Worm (Caenorhabditis elegans) whole organism, dauer: ENCODE results near the gene W08F4.7.
"Not testable (repeated sequence)": the region's sequence is repeated elsewhere in the genome, so short reads cannot be mapped to it uniquely, and the experiment has no call there.

ENCODE experiments used
- unc-62 ChIP-seq: sonication (generic microtip); optimal IDR thresholded peaks from 2 replicates; lab custom pipeline; 2017; ENCODE audit warnings: missing biosample characterization, missing genetic modification reagents, missing genetic modification characterization

W08F4.7 gene

DNA sequence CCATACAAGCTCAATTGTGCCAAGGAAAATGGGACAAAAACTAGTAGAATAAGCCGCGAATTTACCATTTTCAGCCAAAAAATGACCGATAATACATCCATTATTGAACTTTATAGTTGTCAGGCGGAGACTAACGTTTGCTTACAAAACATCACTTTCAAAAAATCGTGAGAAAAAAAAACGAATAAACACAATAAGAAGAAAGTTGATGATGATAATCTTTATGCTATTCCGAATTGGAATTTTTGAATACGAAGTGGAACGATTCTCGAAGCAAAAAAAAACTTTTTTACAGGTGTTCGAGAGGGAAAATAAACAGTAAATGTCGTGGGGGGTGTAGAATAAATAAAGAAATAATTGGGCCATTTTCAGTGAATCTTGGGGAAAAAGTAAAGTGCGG is at the start of gene W08F4.7:
TSS of gene W08F4.7 (minus strand) at position 101 of the 400 bp plus-strand sequence.
- TF ChIP-seq unc-62 (GFP tag; lab: Kevin White, UChicago) = no peak

DNA sequence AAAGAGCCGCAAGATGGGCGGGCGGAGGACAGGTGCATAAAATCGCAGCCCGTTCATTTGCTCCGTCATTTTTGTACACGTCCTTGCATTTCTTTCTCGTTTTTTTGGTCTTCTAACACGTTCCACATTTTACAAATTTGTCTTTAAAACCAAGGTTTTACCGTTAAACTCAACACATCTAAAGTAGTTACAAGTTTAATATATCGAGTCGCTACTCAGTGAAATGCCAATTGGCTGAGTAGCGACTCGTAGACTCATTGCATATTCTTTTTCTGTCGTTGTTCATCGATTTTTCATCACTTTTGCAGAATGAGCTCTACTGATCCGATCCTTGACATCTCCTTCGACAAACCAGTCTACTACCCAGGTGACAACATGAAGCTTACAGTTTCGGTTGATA is 49.7 kb upstream of the W08F4.7 start, which contains the start of gene arrd-1:
TSS of gene arrd-1 (plus strand) at position 301 of the 400 bp plus-strand sequence.
- TF ChIP-seq unc-62 (GFP tag; lab: Kevin White, UChicago) = no peak

DNA sequence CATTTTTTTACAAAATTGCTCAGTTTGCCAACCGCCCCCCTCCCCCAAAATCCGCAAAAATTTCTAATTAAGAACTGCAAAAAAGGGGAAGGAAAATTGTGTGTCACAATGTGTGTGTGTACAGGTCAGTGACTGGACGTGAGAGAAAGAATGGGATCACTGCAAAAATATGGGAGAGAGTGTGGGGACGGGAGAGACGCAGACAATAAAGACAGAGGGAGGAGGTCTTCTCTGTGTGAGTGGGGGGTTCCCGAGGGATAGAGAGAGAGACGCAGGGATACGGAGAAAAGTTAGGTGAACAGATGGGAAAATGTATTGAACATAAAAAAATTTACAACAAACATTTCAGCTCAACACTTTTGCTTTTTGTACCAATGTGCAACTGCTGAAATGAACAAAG is 48.4 kb upstream of the W08F4.7 start:
- TF ChIP-seq unc-62 (GFP tag; lab: Kevin White, UChicago) = no peak

DNA sequence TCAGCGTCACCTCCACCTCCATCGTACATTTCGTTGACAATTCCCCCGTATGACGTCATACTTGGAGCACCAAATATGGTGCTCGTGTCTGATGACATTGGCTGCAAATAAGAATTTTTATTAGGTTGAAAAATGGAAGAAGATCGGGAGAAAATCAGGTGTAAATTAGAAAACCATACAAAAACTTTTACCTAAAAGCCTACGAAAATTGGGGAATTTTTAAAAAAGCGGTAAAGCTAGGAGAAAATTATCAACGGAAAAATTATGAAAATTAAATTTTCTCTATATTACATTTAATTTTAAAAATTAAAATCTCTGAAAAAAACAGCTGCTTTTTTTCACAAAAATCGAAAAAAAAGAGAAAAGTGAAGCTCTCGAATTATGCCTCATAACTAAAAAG is 46.9 kb upstream of the W08F4.7 start, which contains the start of gene T04B8.5:
TSS of gene T04B8.5 (minus strand) at position 101 of the 400 bp plus-strand sequence.
- no peak for TF ChIP-seq unc-62 (GFP tag; lab: Kevin White, UChicago)

DNA sequence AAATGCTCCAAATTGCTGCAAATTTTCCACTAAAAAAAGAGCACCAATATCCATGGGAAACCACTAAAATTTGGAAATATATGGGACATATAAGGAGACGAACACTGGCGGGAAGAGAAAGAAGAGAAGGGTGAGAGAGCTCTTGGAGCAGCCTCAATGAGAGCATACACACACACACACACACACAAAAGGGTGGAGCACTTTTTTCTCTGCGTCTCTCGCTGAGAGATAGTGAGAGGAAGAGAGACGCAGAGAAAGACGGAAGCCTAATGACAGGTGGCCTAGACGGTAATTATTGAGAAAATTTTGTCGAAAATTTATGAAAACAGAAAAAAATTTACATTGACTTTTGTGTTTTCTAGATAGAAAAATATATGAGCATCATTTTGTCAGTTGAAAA is 44.9 kb upstream of the W08F4.7 start:
- TF ChIP-seq unc-62 (GFP tag; lab: Kevin White, UChicago) = no peak

DNA sequence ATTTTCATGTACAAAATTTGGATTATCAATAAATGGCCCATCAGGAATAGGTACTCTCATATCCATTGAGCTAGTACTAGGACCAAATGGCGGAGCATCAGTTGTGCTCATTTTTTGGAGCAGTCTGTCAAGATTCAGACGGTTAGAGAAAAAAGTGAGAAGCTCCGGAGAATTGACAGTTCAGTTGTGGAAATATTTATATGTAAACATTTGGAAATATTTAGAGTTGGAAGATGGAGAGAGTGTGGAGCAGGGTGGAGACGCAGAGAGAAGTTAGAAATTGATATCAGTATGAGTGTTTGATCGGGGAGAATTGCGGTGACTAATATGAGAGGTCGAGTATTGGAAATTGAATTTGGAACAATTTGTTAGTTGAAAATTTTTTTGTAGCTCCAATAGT is 43.6 kb upstream of the W08F4.7 start:
- no peak for TF ChIP-seq unc-62 (GFP tag; lab: Kevin White, UChicago)

DNA sequence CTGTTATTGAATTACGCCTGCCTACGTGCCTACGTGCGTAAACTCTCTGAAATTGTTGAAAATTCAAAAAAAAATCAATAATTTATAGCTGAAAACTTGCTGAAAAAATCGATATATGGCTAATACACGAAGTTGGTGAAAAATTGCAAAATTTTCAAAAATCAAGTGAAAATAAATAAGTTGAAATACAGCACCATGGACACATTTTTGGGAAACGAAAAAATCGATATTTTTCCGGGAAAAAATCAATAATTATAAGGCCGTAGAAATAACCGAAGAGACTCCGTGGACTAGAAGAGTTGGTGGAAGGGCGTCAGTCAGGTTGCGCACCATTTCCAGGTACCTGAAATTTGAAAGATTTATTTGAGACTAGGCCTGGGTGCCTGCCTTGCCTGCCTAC is 37.2 kb upstream of the W08F4.7 start:
- TF ChIP-seq unc-62 (GFP tag; lab: Kevin White, UChicago) = no peak

DNA sequence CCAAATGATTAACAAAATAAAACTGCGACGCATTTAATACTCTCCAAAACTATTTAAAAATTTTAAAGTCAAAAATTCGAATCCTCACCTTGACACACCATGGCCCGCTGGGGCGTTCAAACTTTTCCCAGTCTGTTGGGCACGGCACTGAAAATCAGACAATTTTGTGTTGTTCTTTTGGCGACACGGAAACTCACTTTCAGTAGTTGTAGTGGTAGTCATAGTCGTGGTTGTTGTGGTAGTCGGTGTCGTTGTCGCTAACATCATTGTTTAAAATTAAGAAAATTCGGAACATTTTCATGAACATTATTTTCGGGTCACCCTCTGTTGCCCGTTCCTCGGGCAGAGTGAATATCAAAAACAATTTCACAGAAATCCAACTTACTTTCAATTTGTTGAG is 34.8 kb upstream of the W08F4.7 start, which contains the start of gene clec-118:
TSS of gene clec-118 (minus strand) at position 101 of the 400 bp plus-strand sequence.
- not testable (repeated sequence) for TF ChIP-seq unc-62 (GFP tag; lab: Kevin White, UChicago)

DNA sequence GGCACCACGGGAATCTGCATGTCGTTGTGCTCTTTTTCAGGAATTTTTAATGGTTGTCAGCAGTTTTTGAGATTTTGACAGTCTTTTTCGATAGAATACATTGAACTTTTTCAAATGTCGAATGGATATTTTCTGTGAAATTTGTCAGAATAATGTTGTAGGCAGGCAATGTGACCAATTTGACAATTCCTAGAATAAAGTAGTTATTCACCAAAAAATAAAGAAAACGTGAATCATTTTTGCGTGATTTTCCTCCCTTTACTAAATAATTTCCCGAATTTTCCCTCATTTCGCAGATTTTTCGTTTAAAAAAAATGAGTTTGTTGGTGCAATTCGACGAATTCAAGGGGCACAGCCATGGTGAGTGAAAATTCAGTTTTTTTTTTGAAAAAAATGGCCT is 31.2 kb upstream of the W08F4.7 start, which contains the start of gene W04H10.1:
TSS of gene W04H10.1 (plus strand) at position 301 of the 400 bp plus-strand sequence.
- no peak for TF ChIP-seq unc-62 (GFP tag; lab: Kevin White, UChicago)

DNA sequence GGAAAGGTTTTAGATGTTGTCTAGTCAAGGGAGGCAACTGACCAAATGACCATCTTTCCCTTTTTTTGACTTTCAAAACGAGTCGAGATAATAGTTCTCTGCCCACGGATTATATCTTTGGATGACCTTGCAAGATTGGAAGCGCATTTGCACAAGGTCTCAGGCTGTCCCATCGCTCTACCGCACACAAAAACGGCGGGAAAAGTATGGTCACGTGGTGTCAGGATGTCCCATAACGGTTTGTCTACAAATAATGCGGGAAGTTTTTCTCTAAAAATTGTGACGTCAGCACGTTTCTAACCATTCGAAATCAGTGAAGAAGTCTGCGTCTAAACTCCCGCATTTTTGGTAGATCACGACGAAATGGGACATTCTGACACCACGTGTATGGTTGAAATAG is 30.8 kb upstream of the W08F4.7 start, which contains the start of gene W04H10.6:
TSS of gene W04H10.6 (minus strand) at position 101 of the 400 bp plus-strand sequence.
- TF ChIP-seq unc-62 (GFP tag; lab: Kevin White, UChicago) = no peak

DNA sequence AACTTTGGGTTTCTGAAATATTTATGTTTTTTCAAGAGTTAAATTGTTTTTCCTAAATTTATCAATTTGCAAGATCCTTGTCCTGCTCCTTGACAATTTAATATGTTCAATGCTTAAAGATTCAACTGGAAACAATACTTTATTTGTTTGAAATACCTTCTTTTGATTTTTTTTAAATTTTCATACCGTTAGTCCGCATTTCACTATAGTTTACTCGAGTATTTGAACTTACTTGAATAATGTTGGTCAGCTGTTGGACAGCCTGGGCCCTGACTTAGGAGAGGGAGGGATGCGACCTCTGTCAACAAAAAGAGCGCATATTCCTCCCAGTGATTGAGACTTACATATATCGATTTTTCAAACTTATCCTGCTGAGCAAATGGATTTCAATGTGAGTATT is 28.5 kb upstream of the W08F4.7 start, which contains the start of gene W04H10.5:
TSS of gene W04H10.5 (plus strand) at position 301 of the 400 bp plus-strand sequence.
- TF ChIP-seq unc-62 (GFP tag; lab: Kevin White, UChicago) = no peak

DNA sequence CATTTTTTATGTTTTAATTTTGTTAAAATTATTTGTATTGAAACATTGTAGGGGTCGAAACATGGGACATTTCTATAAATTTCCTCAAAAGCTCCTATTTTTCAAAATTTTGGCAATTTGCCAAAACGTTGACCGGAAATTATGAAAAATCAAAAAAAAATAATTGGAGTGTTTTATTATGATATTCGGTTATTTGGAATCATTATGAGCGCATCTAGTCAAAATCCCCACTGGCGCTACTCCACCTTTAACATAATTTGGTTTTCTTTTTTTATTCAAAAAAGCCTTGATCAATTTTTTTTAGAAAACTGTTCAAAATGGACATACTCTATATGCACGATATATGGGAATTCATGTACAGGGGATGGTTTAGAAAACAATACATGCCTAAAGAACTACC is 27.7 kb upstream of the W08F4.7 start, which contains the start of gene W04H10.2:
TSS of gene W04H10.2 (plus strand) at position 301 of the 400 bp plus-strand sequence.
- no peak for TF ChIP-seq unc-62 (GFP tag; lab: Kevin White, UChicago)

DNA sequence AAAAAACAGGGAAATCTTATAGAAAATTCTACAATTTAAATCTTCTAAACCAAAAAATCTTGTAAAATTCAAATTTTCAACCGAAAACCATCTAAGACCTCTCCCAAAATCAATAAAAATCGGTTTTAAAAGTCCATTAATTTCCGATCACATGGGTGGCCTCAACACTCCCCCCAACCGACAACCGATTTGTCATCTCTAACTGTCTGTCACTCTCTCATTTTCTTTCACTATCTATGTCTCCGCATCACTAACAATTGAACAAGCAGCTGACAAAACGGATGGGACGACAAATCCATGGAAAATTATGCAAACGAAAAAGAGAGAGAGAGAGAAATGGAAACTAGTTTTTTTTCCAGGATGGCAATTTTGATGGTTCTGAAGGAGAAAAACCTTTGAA is 25.4 kb upstream of the W08F4.7 start:
- no peak for TF ChIP-seq unc-62 (GFP tag; lab: Kevin White, UChicago)

DNA sequence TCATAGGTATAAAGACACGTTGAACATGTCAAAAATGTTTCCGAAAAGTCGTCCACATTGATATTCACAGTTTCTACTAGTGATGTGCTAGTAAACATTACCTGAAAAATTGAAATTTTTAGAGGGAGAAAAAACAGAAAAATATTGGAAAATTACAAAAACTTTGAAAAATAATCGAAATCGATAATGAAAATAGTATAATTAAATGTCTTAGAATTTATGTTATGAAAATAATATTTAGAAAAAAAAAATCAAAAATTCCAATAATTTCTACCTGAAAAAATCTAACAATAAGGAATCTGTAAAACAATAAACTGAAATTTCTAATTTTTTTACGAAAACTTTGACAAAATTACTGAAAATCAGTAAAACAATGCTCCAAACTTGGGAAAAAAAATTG is 24.5 kb upstream of the W08F4.7 start, which contains the start of gene nhl-3:
TSS of gene nhl-3 (minus strand) at position 101 of the 400 bp plus-strand sequence.
- TF ChIP-seq unc-62 (GFP tag; lab: Kevin White, UChicago) = no peak

DNA sequence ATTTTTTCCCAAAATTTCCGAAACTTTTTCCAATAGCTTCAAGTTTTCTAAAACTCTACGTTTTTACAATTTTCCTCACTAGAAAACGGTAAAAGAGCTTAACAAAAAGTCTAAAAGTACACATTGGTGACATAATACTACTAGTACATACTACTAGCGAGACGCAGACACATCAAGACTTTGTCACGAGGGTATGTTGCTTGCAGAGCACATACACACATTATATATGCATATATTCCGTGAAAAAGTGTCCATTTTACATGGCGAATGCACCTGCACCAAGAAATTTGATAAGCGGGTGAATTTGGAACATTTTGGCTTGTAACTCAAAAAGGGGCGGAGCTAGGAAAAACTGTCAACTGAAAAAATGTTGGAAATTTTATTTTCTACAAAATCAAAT is 23.8 kb upstream of the W08F4.7 start:
- no peak for TF ChIP-seq unc-62 (GFP tag; lab: Kevin White, UChicago)

DNA sequence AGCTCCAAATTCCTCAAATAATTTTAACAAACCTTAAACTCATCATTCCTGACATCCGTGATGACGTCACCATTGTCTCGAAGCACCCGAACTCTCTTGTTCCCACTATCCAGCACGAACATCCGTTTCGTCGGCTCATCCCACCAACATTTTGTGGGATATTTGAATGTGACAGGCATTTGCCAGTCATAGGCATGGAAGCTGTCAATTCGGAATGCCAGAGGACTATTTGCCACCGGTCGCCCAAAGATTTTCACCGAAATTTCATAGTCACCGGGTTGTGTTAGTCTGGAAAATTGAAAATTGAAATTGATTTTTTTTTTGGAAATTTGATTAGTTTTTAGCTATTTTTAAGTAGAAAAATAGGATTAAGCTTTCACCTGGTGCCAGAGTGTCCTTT is 19.2 kb upstream of the W08F4.7 start:
- no peak for TF ChIP-seq unc-62 (GFP tag; lab: Kevin White, UChicago)

DNA sequence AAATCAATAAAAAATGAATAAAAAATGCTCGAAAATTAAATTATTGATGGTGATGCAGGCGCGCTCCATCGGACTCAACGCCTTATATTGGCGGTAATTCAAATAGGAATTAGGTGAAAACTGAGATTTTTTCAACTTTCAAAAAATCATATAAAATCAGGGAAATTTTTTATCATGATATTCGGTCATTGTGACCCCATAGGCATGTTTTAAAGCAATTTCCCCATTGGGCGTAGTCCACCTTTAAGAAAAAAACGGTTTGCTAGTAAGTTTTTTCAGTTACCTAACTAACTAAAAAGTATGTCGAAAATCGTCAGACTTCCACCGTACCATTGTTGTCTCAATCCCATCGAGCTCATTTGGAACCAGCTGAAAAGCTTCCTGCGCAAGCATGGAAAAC is 15.7 kb upstream of the W08F4.7 start, which contains the start of gene W08F4.1:
TSS of gene W08F4.1 (plus strand) at position 301 of the 400 bp plus-strand sequence.
- TF ChIP-seq unc-62 (GFP tag; lab: Kevin White, UChicago) = not testable (repeated sequence)
